Worm (Caenorhabditis elegans) whole organism, L2 larva: ENCODE results near the gene D1005.2.

Experiments
- ama-1 ChIP-seq: fragments of 150-350 bp; optimal IDR thresholded peaks from 2 replicates; lab custom pipeline; 2018; ENCODE audit warnings: inconsistent platforms
- ceh-16 ChIP-seq: fragments of 150-350 bp; optimal IDR thresholded peaks from 2 replicates; lab custom pipeline; 2014; ENCODE audit warnings: missing biosample characterization, missing genetic modification characterization
- egl-27 ChIP-seq: sonication (generic microtip); optimal IDR thresholded peaks from 3 replicates; lab custom pipeline; 2017; ENCODE audit warnings: missing biosample characterization, missing genetic modification reagents, missing genetic modification characterization
- elt-3 ChIP-seq: sonication (generic microtip); optimal IDR thresholded peaks from 2 replicates; lab custom pipeline; 2017; ENCODE audit warnings: missing biosample characterization, missing genetic modification characterization
- nhr-23 ChIP-seq: fragments of 150-350 bp; optimal IDR thresholded peaks from 2 replicates; lab custom pipeline; 2014; ENCODE audit warnings: missing biosample characterization, missing genetic modification reagents, missing genetic modification characterization
- sem-4 ChIP-seq: fragments of 150-350 bp; optimal IDR thresholded peaks from 2 replicates; lab custom pipeline; 2014; ENCODE audit warnings: missing biosample characterization, missing genetic modification reagents, missing genetic modification characterization
- sma-9 ChIP-seq, 2 experiments: fragments of 150-350 bp in 1 of 2; sonication (generic microtip) in 1 of 2; optimal IDR thresholded peaks; 2 replicates each; lab custom pipeline; 2014 to 2016; ENCODE audit warnings: missing genetic modification characterization in 2 of 2, mild to moderate bottlenecking in 1 of 2, missing biosample characterization in 1 of 2, missing compliant biosample characterization in 1 of 2, missing genetic modification reagents in 1 of 2, moderate library complexity in 1 of 2
- unc-62 ChIP-seq: fragments of 150-350 bp; optimal IDR thresholded peaks from 2 replicates; lab custom pipeline; 2014; ENCODE audit warnings: missing biosample characterization, missing genetic modification reagents, missing genetic modification characterization

DNA sequence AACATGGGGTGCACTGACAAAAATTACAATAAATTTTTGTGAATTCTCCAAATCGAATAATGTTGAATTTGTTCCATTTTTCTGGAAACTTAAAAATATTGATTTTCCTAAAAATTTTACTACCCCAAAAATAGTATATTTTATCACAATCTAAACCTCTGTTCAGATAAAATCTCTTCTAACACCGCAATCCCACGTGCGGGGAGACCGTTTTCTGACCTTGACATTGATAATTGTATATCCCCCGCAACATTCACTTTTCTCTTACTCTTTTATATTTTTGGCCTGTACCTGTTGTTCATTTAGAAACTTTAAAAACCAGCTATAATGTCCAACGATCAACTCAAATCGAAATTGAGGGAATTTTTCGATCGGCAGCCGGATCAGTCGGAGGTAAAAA is at the start of gene D1005.2:
- TF ChIP-seq unc-62 (GFP tag; lab: Kevin White, UChicago), result no peak
- no peak for TF ChIP-seq ceh-16
- no peak for TF ChIP-seq elt-3 (tag; lab: Kevin White, UChicago)
- no peak for TF ChIP-seq nhr-23 (tag; lab: Kevin White, UChicago)
- TF ChIP-seq egl-27 (tag; lab: Kevin White, UChicago), result no peak
- peak; percentile 69 for TF ChIP-seq sma-9 (GFP tag; optimal IDR thresholded peaks at IDR 0.05; lab: Kevin White, UChicago)
- no peak for TF ChIP-seq sma-9 (tag; optimal IDR thresholded peaks at IDR 0.05; lab: Kevin White, UChicago)
- no peak for TF ChIP-seq ama-1 (lab: Kevin White, UChicago)
- no peak for TF ChIP-seq sem-4 (tag; lab: Kevin White, UChicago)
